Fruit fly (Drosophila melanogaster) whole organism, embryonic: ENCODE results near the gene TwdlW.
A peak's percentile ranks its signal among the peaks of the same experiment; 100 is the strongest.

Experiments used
- Atf3 ChIP-seq: fragments of 200-800 bp; sonication (Bioruptor generic); optimal IDR thresholded peaks from 3 replicates; lab custom pipeline; 2016; ENCODE audit warnings: missing biosample characterization, missing genetic modification characterization
- C15 ChIP-seq: fragments of 200-800 bp; sonication (Bioruptor generic); IDR thresholded peaks from 3 replicates; pipeline ENCODE4 v1.3.6; 2022; ENCODE audit warnings: missing biosample characterization, missing genetic modification characterization
- CG10147 ChIP-seq: fragments of 200-800 bp; sonication (Bioruptor generic); optimal IDR thresholded peaks from 2 replicates; lab custom pipeline; 2019; ENCODE audit warnings: missing biosample characterization, mild to moderate bottlenecking, missing genetic modification characterization, moderate library complexity
- CG12942 ChIP-seq: fragments of 200-800 bp; sonication (Bioruptor generic); optimal IDR thresholded peaks from 3 replicates; lab custom pipeline; 2016; ENCODE audit warnings: missing biosample characterization, missing genetic modification characterization
- CG13624 ChIP-seq: fragments of 200-800 bp; sonication (Bioruptor generic); optimal IDR thresholded peaks from 2 replicates; lab custom pipeline; 2016; ENCODE audit warnings: missing biosample characterization, missing genetic modification characterization
- CG13894 ChIP-seq: fragments of 200-800 bp; sonication (Bioruptor generic); optimal IDR thresholded peaks from 3 replicates; lab custom pipeline; 2018; ENCODE audit warnings: missing biosample characterization, mild to moderate bottlenecking, missing genetic modification characterization, moderate library complexity
- CG14441 ChIP-seq: fragments of 200-800 bp; sonication (Bioruptor generic); IDR thresholded peaks from 2 replicates; pipeline ENCODE4 v1.3.6; 2022; ENCODE audit warnings: missing biosample characterization, missing genetic modification characterization
- CG15269 ChIP-seq: fragments of 200-800 bp; sonication (Bioruptor generic); optimal IDR thresholded peaks from 2 replicates; lab custom pipeline; 2018; ENCODE audit warnings: missing biosample characterization, mild to moderate bottlenecking, missing genetic modification characterization, moderate library complexity
- CG15514 ChIP-seq: fragments of 200-800 bp; sonication (Bioruptor generic); optimal IDR thresholded peaks from 3 replicates; lab custom pipeline; 2017; ENCODE audit warnings: missing biosample characterization, missing genetic modification characterization, mild to moderate bottlenecking, moderate library complexity, missing genetic modification reagents
- CG1832 ChIP-seq: fragments of 200-800 bp; sonication (Bioruptor generic); optimal IDR thresholded peaks from 2 replicates; lab custom pipeline; 2017; ENCODE audit warnings: missing biosample characterization, mild to moderate bottlenecking, missing genetic modification characterization, inconsistent platforms
- CG2678 ChIP-seq: fragments of 200-800 bp; sonication (Bioruptor generic); optimal IDR thresholded peaks from 3 replicates; lab custom pipeline; 2019; ENCODE audit warnings: missing biosample characterization, mild to moderate bottlenecking, missing genetic modification characterization, moderate library complexity
- CG2875 ChIP-seq: fragments of 200-800 bp; sonication (Bioruptor generic); optimal IDR thresholded peaks from 2 replicates; lab custom pipeline; 2017; ENCODE audit warnings: missing biosample characterization, mild to moderate bottlenecking, missing genetic modification characterization, missing genetic modification reagents
- CG32532 ChIP-seq: fragments of 200-800 bp; sonication (Bioruptor generic); IDR thresholded peaks from 2 replicates; pipeline ENCODE4 v1.3.6; 2022; ENCODE audit warnings: missing biosample characterization, missing genetic modification characterization
- CG33557 ChIP-seq: fragments of 200-800 bp; sonication (Bioruptor generic); optimal IDR thresholded peaks from 2 replicates; lab custom pipeline; 2019; ENCODE audit warnings: missing biosample characterization, mild to moderate bottlenecking, missing genetic modification characterization, moderate library complexity
- CG3407 ChIP-seq: fragments of 200-800 bp; sonication (Bioruptor generic); optimal IDR thresholded peaks from 2 replicates; lab custom pipeline; 2018; ENCODE audit warnings: missing biosample characterization, mild to moderate bottlenecking, missing genetic modification characterization
- CG34376 ChIP-seq: fragments of 200-800 bp; sonication (Bioruptor generic); optimal IDR thresholded peaks from 2 replicates; lab custom pipeline; 2018; ENCODE audit warnings: missing biosample characterization, mild to moderate bottlenecking, missing genetic modification characterization
- CG4404 ChIP-seq: fragments of 200-800 bp; sonication (Bioruptor generic); IDR thresholded peaks from 2 replicates; pipeline ENCODE4 v1.3.6; 2022; ENCODE audit warnings: missing biosample characterization, missing genetic modification characterization
- CG7556 ChIP-seq: fragments of 200-800 bp; sonication (Bioruptor generic); optimal IDR thresholded peaks from 2 replicates; lab custom pipeline; 2017; ENCODE audit warnings: missing biosample characterization, mild to moderate bottlenecking, missing genetic modification characterization
- ERR ChIP-seq: fragments of 200-800 bp; sonication (Bioruptor generic); optimal IDR thresholded peaks from 2 replicates; lab custom pipeline; 2016; ENCODE audit warnings: missing biosample characterization, missing genetic modification characterization
- Gsc ChIP-seq: fragments of 200-800 bp; sonication (Bioruptor generic); IDR thresholded peaks from 2 replicates; pipeline ENCODE4 v1.3.6; 2022; ENCODE audit warnings: missing biosample characterization, missing genetic modification characterization
- Gug ChIP-seq: fragments of 200-800 bp; sonication (Bioruptor generic); IDR thresholded peaks from 4 replicates; pipeline ENCODE4 v1.3.6; 2022; ENCODE audit warnings: missing biosample characterization, missing genetic modification characterization
- H2.0 ChIP-seq: fragments of 200-800 bp; sonication (Bioruptor generic); IDR thresholded peaks from 2 replicates; pipeline ENCODE4 v1.3.6; 2022; ENCODE audit warnings: missing biosample characterization, missing genetic modification characterization
- MBD-R2 ChIP-seq: fragments of 200-800 bp; sonication (Bioruptor generic); IDR thresholded peaks from 2 replicates; pipeline ENCODE4 v1.3.6; 2022; ENCODE audit warnings: missing biosample characterization, missing genetic modification characterization
- Max ChIP-seq: fragments of 200-800 bp; sonication (Bioruptor generic); optimal IDR thresholded peaks from 2 replicates; lab custom pipeline; 2016; ENCODE audit warnings: missing biosample characterization, mild to moderate bottlenecking, missing genetic modification characterization
- Mrtf ChIP-seq: fragments of 200-800 bp; sonication (Bioruptor generic); IDR thresholded peaks from 3 replicates; pipeline ENCODE4 v1.3.6; 2022; ENCODE audit warnings: missing biosample characterization, missing genetic modification characterization
- Myb ChIP-seq: fragments of 200-800 bp; sonication (Bioruptor generic); optimal IDR thresholded peaks from 2 replicates; lab custom pipeline; 2016; ENCODE audit warnings: missing biosample characterization, missing genetic modification characterization
- NK7.1 ChIP-seq: fragments of 200-800 bp; sonication (Bioruptor generic); optimal IDR thresholded peaks from 3 replicates; lab custom pipeline; 2016; ENCODE audit warnings: missing biosample characterization, missing genetic modification characterization
- Optix ChIP-seq: fragments of 200-800 bp; sonication (Bioruptor generic); IDR thresholded peaks from 3 replicates; pipeline ENCODE4 v1.3.6; 2022; ENCODE audit warnings: missing biosample characterization, missing genetic modification characterization
- Ravus ChIP-seq: fragments of 200-800 bp; sonication (Bioruptor generic); IDR thresholded peaks from 2 replicates; pipeline ENCODE4 v1.3.6; 2022; ENCODE audit warnings: missing biosample characterization, missing genetic modification characterization
- Scr ChIP-seq: fragments of 200-800 bp; sonication (Bioruptor generic); IDR thresholded peaks from 2 replicates; pipeline ENCODE4 v1.3.6; 2022; ENCODE audit warnings: missing biosample characterization, missing genetic modification characterization; ENCODE audit not compliant: partially characterized antibody
- Side ChIP-seq: fragments of 200-800 bp; sonication (Bioruptor generic); optimal IDR thresholded peaks from 2 replicates; lab custom pipeline; 2016; ENCODE audit warnings: missing biosample characterization, missing genetic modification characterization
- Six4 ChIP-seq: fragments of 200-800 bp; sonication (Bioruptor generic); optimal IDR thresholded peaks from 2 replicates; lab custom pipeline; 2016; ENCODE audit warnings: missing biosample characterization, missing genetic modification characterization
- Xbp1 ChIP-seq: fragments of 200-800 bp; sonication (Bioruptor generic); optimal IDR thresholded peaks from 3 replicates; lab custom pipeline; 2016; ENCODE audit warnings: missing biosample characterization, mild to moderate bottlenecking, missing genetic modification characterization
- amos ChIP-seq: fragments of 200-800 bp; sonication (Bioruptor generic); IDR thresholded peaks from 2 replicates; pipeline ENCODE4 v1.3.6; 2022; ENCODE audit warnings: missing biosample characterization, missing genetic modification characterization; ENCODE audit not compliant: partially characterized antibody
- bcd ChIP-seq: fragments of 200-800 bp; sonication (Bioruptor generic); optimal IDR thresholded peaks from 2 replicates; lab custom pipeline; 2017; ENCODE audit warnings: missing biosample characterization, mild to moderate bottlenecking, missing genetic modification characterization
- cas ChIP-seq: fragments of 200-800 bp; sonication (Bioruptor generic); IDR thresholded peaks from 2 replicates; pipeline ENCODE4 v1.3.6; 2022; ENCODE audit warnings: missing biosample characterization, missing genetic modification characterization
- en ChIP-seq: fragments of 200-800 bp; sonication (Bioruptor generic); optimal IDR thresholded peaks from 2 replicates; lab custom pipeline; 2016; ENCODE audit warnings: missing biosample characterization, missing genetic modification characterization
- ftz-f1 ChIP-seq: fragments of 200-800 bp; sonication (Bioruptor generic); optimal IDR thresholded peaks from 2 replicates; lab custom pipeline; 2016; ENCODE audit warnings: missing biosample characterization, missing genetic modification characterization
- gcm ChIP-seq: fragments of 200-800 bp; sonication (Bioruptor generic); optimal IDR thresholded peaks from 2 replicates; lab custom pipeline; 2019; ENCODE audit warnings: missing biosample characterization, mild to moderate bottlenecking, missing genetic modification characterization, moderate library complexity
- gcm2 ChIP-seq: fragments of 200-800 bp; sonication (Bioruptor generic); optimal IDR thresholded peaks from 2 replicates; lab custom pipeline; 2016; ENCODE audit warnings: missing biosample characterization, missing genetic modification characterization
- gsb-n ChIP-seq: fragments of 200-800 bp; sonication (Bioruptor generic); optimal IDR thresholded peaks from 3 replicates; lab custom pipeline; 2018; ENCODE audit warnings: missing biosample characterization, mild to moderate bottlenecking, missing genetic modification characterization
- lab ChIP-seq: fragments of 200-800 bp; sonication (Bioruptor generic); optimal IDR thresholded peaks from 3 replicates; lab custom pipeline; 2017; ENCODE audit warnings: missing biosample characterization, missing genetic modification characterization, mild to moderate bottlenecking, moderate library complexity, missing genetic modification reagents
- prd ChIP-seq, 3 experiments: fragments of >200 bp in 2 of 3; fragments of 200-800 bp in 1 of 3; sonication (Bioruptor generic) in 1 of 3; optimal IDR thresholded peaks in 2 of 3; IDR thresholded peaks in 1 of 3; 2 replicates in 2 of 3; 3 replicates in 1 of 3; pipeline versions ENCODE4 v1.3.6 to Lab custom; 2017 to 2022; ENCODE audit warnings: missing biosample characterization in 1 of 3, missing genetic modification characterization in 1 of 3
- repo ChIP-seq: fragments of 200-800 bp; sonication (Bioruptor generic); optimal IDR thresholded peaks from 2 replicates; lab custom pipeline; 2016; ENCODE audit warnings: missing biosample characterization, missing genetic modification characterization
- shn ChIP-seq: fragments of 200-800 bp; sonication (Bioruptor generic); optimal IDR thresholded peaks from 3 replicates; lab custom pipeline; 2016; ENCODE audit warnings: missing biosample characterization, missing genetic modification characterization
- ssp ChIP-seq: fragments of 200-800 bp; sonication (Bioruptor generic); IDR thresholded peaks from 2 replicates; pipeline ENCODE4 v1.3.6; 2022; ENCODE audit warnings: missing biosample characterization, missing genetic modification characterization
- tgo ChIP-seq: fragments of 200-800 bp; sonication (Bioruptor generic); IDR thresholded peaks from 3 replicates; pipeline ENCODE4 v1.3.6; 2022; ENCODE audit warnings: missing biosample characterization, missing genetic modification characterization
- tna ChIP-seq: fragments of 200-800 bp; sonication (Bioruptor generic); IDR thresholded peaks from 2 replicates; pipeline ENCODE4 v1.3.6; 2022; ENCODE audit warnings: missing biosample characterization, missing genetic modification characterization; ENCODE audit not compliant: partially characterized antibody
- toy ChIP-seq: fragments of 200-800 bp; sonication (Bioruptor generic); IDR thresholded peaks from 2 replicates; pipeline ENCODE4 v1.3.6; 2022; ENCODE audit warnings: missing biosample characterization, missing genetic modification characterization
- zfh1 ChIP-seq: fragments of 200-800 bp; sonication (Bioruptor generic); IDR thresholded peaks from 3 replicates; pipeline ENCODE4 v1.3.6; 2022; ENCODE audit warnings: missing biosample characterization, missing genetic modification characterization

Gene TwdlW

dm6 chr3R:17117607-17118327 is 24.4 kb downstream of the TwdlW start (continued):
- TF ChIP-seq CG10147 (GFP tag; lab: Kevin White, UChicago) (no peak), gsb-n (tag; lab: Kevin White, UChicago) (peak; percentile 42), prd (optimal IDR thresholded peaks at IDR 0.05; lab: Kevin White, UChicago) (no peak), prd (GFP tag; IDR thresholded peaks at IDR 0.05; lab: Robert Waterston, UW) (no peak), Max (GFP tag; lab: Kevin White, UChicago) (no peak), CG4404 (GFP tag; lab: Robert Waterston, UW) (no peak), CG32532 (GFP tag; lab: Robert Waterston, UW) (no peak), Myb (GFP tag; lab: Kevin White, UChicago) (no peak), NK7.1 (no peak), gcm2 (GFP tag; lab: Kevin White, UChicago) (no peak), Scr (no peak), Six4 (no peak), bcd (GFP tag; lab: Kevin White, UChicago) (no peak), CG12942 (GFP tag; lab: Kevin White, UChicago) (no peak), C15 (GFP tag; lab: Robert Waterston, UW) (no peak), lab (GFP tag; lab: Kevin White, UChicago) (no peak), cas (GFP tag; lab: Robert Waterston, UW) (no peak), Gsc (GFP tag; lab: Robert Waterston, UW) (no peak), Xbp1 (GFP tag; lab: Kevin White, UChicago) (no peak), gcm (peak; percentile 12), amos (GFP tag; lab: Robert Waterston, UW) (no peak), CG3407 (GFP tag; lab: Kevin White, UChicago) (no peak), Gug (GFP tag; lab: Robert Waterston, UW) (no peak), H2.0 (GFP tag; lab: Robert Waterston, UW) (no peak), CG15269 (tag; lab: Kevin White, UChicago) (no peak), en (GFP tag; lab: Kevin White, UChicago) (no peak), CG14441 (no peak), Mrtf (GFP tag; lab: Robert Waterston, UW) (no peak), tgo (GFP tag; lab: Robert Waterston, UW) (no peak), CG2875 (no peak), toy (no peak), CG33557 (GFP tag; lab: Kevin White, UChicago) (no peak), Ravus (GFP tag; lab: Robert Waterston, UW) (no peak), ssp (GFP tag; lab: Robert Waterston, UW) (no peak), Optix (GFP tag; lab: Robert Waterston, UW) (0 out of 3 replicates have a peak, but pooled peaks have one; percentile 35), MBD-R2 (GFP tag; lab: Robert Waterston, UW) (no peak), CG34376 (GFP tag; lab: Kevin White, UChicago) (no peak), ERR (GFP tag; lab: Kevin White, UChicago) (no peak), zfh1 (GFP tag; lab: Robert Waterston, UW) (no peak), shn (no peak), CG1832 (GFP tag; lab: Kevin White, UChicago) (no peak), repo (no peak), CG15514 (GFP tag; lab: Kevin White, UChicago) (no peak), tna (no peak), Side (GFP tag; lab: Kevin White, UChicago) (no peak), CG7556 (GFP tag; lab: Kevin White, UChicago) (peak; percentile 31), CG13624 (GFP tag; lab: Kevin White, UChicago) (no peak), ftz-f1 (no peak), CG2678 (tag; lab: Kevin White, UChicago) (peak; percentile 42), CG13894 (no peak), Atf3 (GFP tag; lab: Kevin White, UChicago) (no peak)
